Worm (Caenorhabditis elegans): ENCODE measurements around the gene Y38H6C.25.
"Not testable (repeated sequence)": the region's sequence is repeated elsewhere in the genome, so short reads cannot be mapped to it uniquely, and the experiment has no call there.

The Y38H6C.25 gene

ce11 chrV:20568995-20569394 lies 50.0 kb downstream of the Y38H6C.25 start, which contains the start of gene F26F2.4:
Gene F26F2.4, plus strand, starts transcription at chrV:20569295.
- TF ChIP-seq ceh-13 (GFP tag; optimal IDR thresholded peaks at IDR 0.05); ceh-36 (tag; optimal IDR thresholded peaks at IDR 0.05); aly-1 (tag; optimal IDR thresholded peaks at IDR 0.05): not testable (repeated sequence)
